Worm (Caenorhabditis elegans) whole organism, young adult: Measurements from ENCODE around the gene spp-21.

Experiments used
- D2030.7 ChIP-seq: fragments of 200-800 bp; sonication (Bioruptor generic); IDR thresholded peaks from 2 replicates; pipeline ENCODE4 v1.3.6; 2022; ENCODE audit warnings: missing genetic modification reagents, missing genetic modification characterization, missing compliant biosample characterization
- K11D2.4 ChIP-seq: fragments of 200-800 bp; sonication (Bioruptor generic); IDR thresholded peaks from 2 replicates; pipeline ENCODE4 v1.3.6; 2022; ENCODE audit warnings: missing genetic modification reagents, missing genetic modification characterization, missing compliant biosample characterization
- ama-1 ChIP-seq, 3 experiments: fragments of 150-350 bp in 1 of 3; sonication (generic microtip) in 2 of 3; optimal IDR thresholded peaks; 2 replicates each; lab custom pipeline; 2014 to 2018; ENCODE audit warnings: missing biosample characterization in 2 of 3, missing genetic modification characterization in 2 of 3, missing genetic modification reagents in 2 of 3
- ceh-100 ChIP-seq: fragments of 200-800 bp; sonication (Bioruptor generic); IDR thresholded peaks from 2 replicates; pipeline ENCODE4 v1.3.6; 2022; ENCODE audit warnings: missing genetic modification reagents, missing genetic modification characterization, missing compliant biosample characterization
- dpl-1 ChIP-seq: fragments of 150-350 bp; optimal IDR thresholded peaks from 2 replicates; lab custom pipeline; 2014; ENCODE audit warnings: missing biosample characterization, missing genetic modification reagents, missing genetic modification characterization
- lir-1 ChIP-seq: fragments of 200-800 bp; sonication (Bioruptor generic); conservative IDR thresholded peaks from 2 replicates; pipeline ENCODE4 v1.3.6; 2022; ENCODE audit warnings: missing genetic modification reagents, missing genetic modification characterization, missing compliant biosample characterization
- rcor-1 ChIP-seq: fragments of 200-800 bp; sonication (Bioruptor generic); IDR thresholded peaks from 2 replicates; pipeline ENCODE4 v1.3.6; 2022; ENCODE audit warnings: missing genetic modification reagents, missing genetic modification characterization, missing compliant biosample characterization

ce11 chrX:11462112-11462511 is 27.8 kb upstream of the spp-21 start:
- TF ChIP-seq dpl-1 (GFP tag; lab: Kevin White, UChicago), result no peak
- TF ChIP-seq ama-1 (optimal IDR thresholded peaks at IDR 0.05; lab: Kevin White, UChicago), result no peak
- TF ChIP-seq ama-1 (GFP tag; optimal IDR thresholded peaks at IDR 0.05; lab: Kevin White, UChicago), result no peak
- no peak for TF ChIP-seq rcor-1
- TF ChIP-seq lir-1 (GFP tag; lab: Robert Waterston, UW), result no peak
- TF ChIP-seq K11D2.4, result no peak
- TF ChIP-seq D2030.7 (GFP tag; lab: Robert Waterston, UW), result no peak
- no peak for TF ChIP-seq ceh-100 (GFP tag; lab: Robert Waterston, UW)
